Worm (Caenorhabditis elegans) whole organism, L3 larva: ENCODE results near the gene F32D8.8.
A peak's percentile ranks its signal among the peaks of the same experiment; 100 is the strongest.

Source experiments
- R02D3.7 ChIP-seq: fragments of 150-350 bp; optimal IDR thresholded peaks from 2 replicates; lab custom pipeline; 2014; ENCODE audit warnings: missing biosample characterization, missing genetic modification characterization
- ceh-82 ChIP-seq: fragments of 150-350 bp; optimal IDR thresholded peaks from 2 replicates; lab custom pipeline; 2014; ENCODE audit warnings: missing biosample characterization, missing genetic modification characterization
- ceh-9 ChIP-seq: sonication (generic microtip); optimal IDR thresholded peaks from 2 replicates; lab custom pipeline; 2018; ENCODE audit warnings: missing biosample characterization, missing genetic modification characterization
- daf-12 ChIP-seq: fragments of 150-350 bp; optimal IDR thresholded peaks from 2 replicates; lab custom pipeline; 2014; ENCODE audit warnings: missing biosample characterization, missing genetic modification reagents, missing genetic modification characterization
- egl-5 ChIP-seq: fragments of 150-350 bp; optimal IDR thresholded peaks from 2 replicates; lab custom pipeline; 2017; ENCODE audit warnings: missing biosample characterization, missing genetic modification reagents, missing genetic modification characterization, inconsistent platforms
- elt-1 ChIP-seq: fragments of 150-350 bp; optimal IDR thresholded peaks from 2 replicates; lab custom pipeline; 2014; ENCODE audit warnings: missing biosample characterization, missing genetic modification characterization
- elt-2 ChIP-seq: sonication (generic microtip); optimal IDR thresholded peaks from 2 replicates; lab custom pipeline; 2016; ENCODE audit warnings: missing genetic modification reagents, mild to moderate bottlenecking, missing genetic modification characterization, missing compliant biosample characterization
- elt-3 ChIP-seq, 3 experiments: fragments of 150-350 bp in 1 of 3; sonication (generic microtip) in 2 of 3; optimal IDR thresholded peaks; 2 replicates in 2 of 3; 4 replicates in 1 of 3; lab custom pipeline; 2014 to 2017; ENCODE audit warnings: missing biosample characterization in 3 of 3, missing genetic modification characterization in 3 of 3
- eor-1 ChIP-seq, 2 experiments: fragments of 150-350 bp; optimal IDR thresholded peaks; 2 replicates each; lab custom pipeline; 2014 to 2018; ENCODE audit warnings: missing biosample characterization in 2 of 2, missing genetic modification characterization in 2 of 2
- fkh-10 ChIP-seq: sonication (generic microtip); optimal IDR thresholded peaks from 2 replicates; lab custom pipeline; 2017; ENCODE audit warnings: missing biosample characterization, missing genetic modification reagents, missing genetic modification characterization
- fkh-2 ChIP-seq: fragments of 150-350 bp; optimal IDR thresholded peaks from 2 replicates; lab custom pipeline; 2014; ENCODE audit warnings: missing biosample characterization, missing genetic modification reagents, missing genetic modification characterization
- fos-1 ChIP-seq: fragments of 150-350 bp; optimal IDR thresholded peaks from 2 replicates; lab custom pipeline; 2014; ENCODE audit warnings: missing biosample characterization, missing genetic modification characterization
- lin-15B ChIP-seq: fragments of 150-350 bp; optimal IDR thresholded peaks from 2 replicates; lab custom pipeline; 2014; ENCODE audit warnings: missing biosample characterization, missing genetic modification characterization
- lin-39 ChIP-seq: fragments of 150-350 bp; optimal IDR thresholded peaks from 2 replicates; lab custom pipeline; 2018; ENCODE audit warnings: missing biosample characterization, missing genetic modification reagents, missing genetic modification characterization
- lsy-12 ChIP-seq: sonication (generic microtip); optimal IDR thresholded peaks from 2 replicates; lab custom pipeline; 2016; ENCODE audit warnings: mild to moderate bottlenecking, missing genetic modification characterization, missing compliant biosample characterization
- nfya-1 ChIP-seq: sonication (generic microtip); optimal IDR thresholded peaks from 2 replicates; lab custom pipeline; 2017; ENCODE audit warnings: missing genetic modification characterization, mild to moderate bottlenecking, missing compliant biosample characterization, antibody characterized with exemption, moderate library complexity; ENCODE audit not compliant: insufficient read depth
- nhr-11 ChIP-seq: fragments of 150-350 bp; optimal IDR thresholded peaks from 2 replicates; lab custom pipeline; 2014; ENCODE audit warnings: missing biosample characterization, missing genetic modification characterization
- nhr-12 ChIP-seq: fragments of 150-350 bp; optimal IDR thresholded peaks from 2 replicates; lab custom pipeline; 2014; ENCODE audit warnings: missing biosample characterization, missing genetic modification characterization
- nhr-23 ChIP-seq: fragments of 150-350 bp; optimal IDR thresholded peaks from 2 replicates; lab custom pipeline; 2014; ENCODE audit warnings: missing biosample characterization, missing genetic modification reagents, missing genetic modification characterization
- nhr-237 ChIP-seq: fragments of 150-350 bp; optimal IDR thresholded peaks from 2 replicates; lab custom pipeline; 2014; ENCODE audit warnings: missing biosample characterization, missing genetic modification characterization
- nhr-25 ChIP-seq: sonication (generic microtip); optimal IDR thresholded peaks from 2 replicates; lab custom pipeline; 2017; ENCODE audit warnings: missing biosample characterization, missing genetic modification characterization
- nhr-43 ChIP-seq: sonication (generic microtip); optimal IDR thresholded peaks from 2 replicates; lab custom pipeline; 2016; ENCODE audit warnings: mild to moderate bottlenecking, missing genetic modification characterization, missing compliant biosample characterization; ENCODE audit not compliant: poor library complexity, severe bottlenecking
- nhr-67 ChIP-seq: fragments of 150-350 bp; optimal IDR thresholded peaks from 2 replicates; lab custom pipeline; 2014; ENCODE audit warnings: missing biosample characterization, missing genetic modification characterization
- nhr-76 ChIP-seq: fragments of 150-350 bp; sonication (generic microtip); optimal IDR thresholded peaks from 5 replicates; lab custom pipeline; 2014; ENCODE audit warnings: missing biosample characterization, missing genetic modification characterization
- pha-4 ChIP-seq: fragments of 150-350 bp; optimal IDR thresholded peaks from 2 replicates; lab custom pipeline; 2014; ENCODE audit warnings: missing biosample characterization, missing genetic modification reagents, missing genetic modification characterization
- pqm-1 ChIP-seq: fragments of 150-350 bp; optimal IDR thresholded peaks from 2 replicates; lab custom pipeline; 2017; ENCODE audit warnings: missing biosample characterization, missing genetic modification characterization, inconsistent platforms
- skn-1 ChIP-seq: fragments of 150-350 bp; optimal IDR thresholded peaks from 2 replicates; lab custom pipeline; 2014; ENCODE audit warnings: missing biosample characterization, missing genetic modification characterization
- snpc-4 ChIP-seq: fragments of 150-350 bp; optimal IDR thresholded peaks from 2 replicates; lab custom pipeline; 2014; ENCODE audit warnings: missing biosample characterization, missing genetic modification characterization
- tbx-2 ChIP-seq: sonication (generic microtip); optimal IDR thresholded peaks from 2 replicates; lab custom pipeline; 2016; ENCODE audit warnings: mild to moderate bottlenecking, missing genetic modification characterization, missing compliant biosample characterization
- unc-39 ChIP-seq: sonication (generic microtip); optimal IDR thresholded peaks from 4 replicates; lab custom pipeline; 2017; ENCODE audit warnings: missing biosample characterization, missing genetic modification characterization
- zag-1 ChIP-seq: fragments of 150-350 bp; optimal IDR thresholded peaks from 2 replicates; lab custom pipeline; 2014; ENCODE audit warnings: missing biosample characterization, missing genetic modification characterization
- ztf-4 ChIP-seq: fragments of 150-350 bp; optimal IDR thresholded peaks from 2 replicates; lab custom pipeline; 2014; ENCODE audit warnings: missing biosample characterization, missing genetic modification characterization

F32D8.8 gene

DNA sequence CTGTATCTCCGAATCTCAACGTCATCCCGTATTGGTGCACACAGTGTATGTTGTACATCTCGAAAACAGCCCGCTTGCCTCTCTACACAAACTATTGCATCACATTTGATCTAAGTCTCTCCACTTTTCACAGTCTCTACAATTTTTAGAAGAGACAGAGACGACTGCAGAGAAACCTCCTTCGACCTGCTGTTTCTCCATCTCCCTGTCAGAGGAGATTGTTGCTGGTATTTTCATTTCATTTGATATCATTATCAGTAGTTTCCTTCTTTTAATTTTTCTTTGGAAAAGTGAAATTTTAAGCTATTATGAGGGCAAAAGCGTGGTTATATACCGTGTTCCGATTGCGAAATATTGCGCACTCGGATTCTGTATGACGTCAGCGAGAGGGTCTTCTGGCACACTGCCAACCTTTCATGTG lies 38.0 kb upstream of the F32D8.8 start (continued):
- TF ChIP-seq egl-5 (tag; lab: Kevin White, UChicago): no peak
- peak; percentile 60 for TF ChIP-seq nhr-23 (tag; lab: Kevin White, UChicago)
- no peak for TF ChIP-seq ztf-4 (tag; lab: Kevin White, UChicago)
- TF ChIP-seq lin-39 (tag; lab: Kevin White, UChicago): no peak
- TF ChIP-seq snpc-4 (tag; lab: Kevin White, UChicago): peak; percentile 39
- TF ChIP-seq skn-1 (tag; lab: Kevin White, UChicago): peak; percentile 39
- no peak for TF ChIP-seq nhr-11 (tag; lab: Kevin White, UChicago)
- peak; percentile 88 for TF ChIP-seq pqm-1 (tag; lab: Kevin White, UChicago)
- TF ChIP-seq nhr-43 (tag; lab: Kevin White, UChicago): peak; percentile 44
- TF ChIP-seq tbx-2: no peak
- TF ChIP-seq unc-39 (tag; lab: Kevin White, UChicago): no peak
- no peak for TF ChIP-seq daf-12 (tag; lab: Kevin White, UChicago)

DNA sequence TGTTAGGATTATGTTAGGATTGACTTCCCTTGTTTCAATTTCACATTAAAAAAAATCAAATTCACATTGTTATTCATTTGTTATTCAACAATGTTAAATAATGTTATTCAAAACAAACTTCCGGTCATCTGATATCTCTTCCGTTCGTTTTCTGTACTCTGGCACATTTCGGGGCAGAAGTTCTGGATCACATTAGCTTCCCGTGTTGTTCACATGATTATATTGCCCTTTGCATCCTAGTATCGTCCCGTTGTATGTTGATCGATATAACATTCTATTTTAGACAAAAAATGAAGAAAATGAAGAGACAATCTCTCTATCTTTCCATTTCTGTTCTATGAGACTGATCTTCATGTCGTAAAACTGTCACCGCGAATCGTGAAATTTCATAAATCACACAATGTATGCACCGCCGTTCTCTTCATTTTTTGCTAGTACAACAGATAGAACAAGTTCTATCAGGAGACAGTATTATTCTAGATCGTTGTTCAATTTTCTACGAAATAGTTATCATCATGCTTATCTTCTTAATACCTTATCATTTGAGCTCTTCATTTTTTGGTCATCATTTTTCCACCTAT lies 37.5 kb upstream of the F32D8.8 start:
- peak; percentile 36 for TF ChIP-seq nhr-23 (tag; lab: Kevin White, UChicago)
- TF ChIP-seq R02D3.7 (tag; lab: Kevin White, UChicago): no peak
- TF ChIP-seq snpc-4 (tag; lab: Kevin White, UChicago): no peak
- TF ChIP-seq elt-3 (tag; optimal IDR thresholded peaks at IDR 0.05; lab: Kevin White, UChicago): no peak
- TF ChIP-seq nhr-43 (tag; lab: Kevin White, UChicago): peak; percentile 85
- no peak for TF ChIP-seq lsy-12 (tag; lab: Kevin White, UChicago)
- TF ChIP-seq lin-15B (tag; lab: Kevin White, UChicago): no peak
- TF ChIP-seq nhr-25 (tag; lab: Kevin White, UChicago): peak; percentile 8
- no peak for TF ChIP-seq nhr-76
- TF ChIP-seq pha-4 (tag; lab: Kevin White, UChicago): no peak
- no peak for TF ChIP-seq elt-1
- TF ChIP-seq fos-1 (tag; lab: Kevin White, UChicago): peak; percentile 20
- TF ChIP-seq, all 47 proteins: peak for 4

ce11 chrV:10938739-10939138 lies 36.2 kb upstream of the F32D8.8 start, which contains the start of gene F17C11.11:
Gene F17C11.11 (minus strand): TSS chrV:10938817.
- TF ChIP-seq pha-4 (tag; lab: Kevin White, UChicago) (peak; percentile 6), ceh-82 (tag; lab: Kevin White, UChicago) (no peak), nhr-237 (no peak), lsy-12 (tag; lab: Kevin White, UChicago) (no peak), fos-1 (tag; lab: Kevin White, UChicago) (no peak), elt-2 (peak; percentile 77), nfya-1 (tag; lab: Kevin White, UChicago) (no peak), nhr-23 (tag; lab: Kevin White, UChicago) (peak; percentile 4), zag-1 (no peak), pqm-1 (tag; lab: Kevin White, UChicago) (peak; percentile 62), nhr-67 (tag; lab: Kevin White, UChicago) (no peak), nhr-12 (tag; lab: Kevin White, UChicago) (no peak), tbx-2 (no peak), nhr-43 (tag; lab: Kevin White, UChicago) (no peak)

DNA sequence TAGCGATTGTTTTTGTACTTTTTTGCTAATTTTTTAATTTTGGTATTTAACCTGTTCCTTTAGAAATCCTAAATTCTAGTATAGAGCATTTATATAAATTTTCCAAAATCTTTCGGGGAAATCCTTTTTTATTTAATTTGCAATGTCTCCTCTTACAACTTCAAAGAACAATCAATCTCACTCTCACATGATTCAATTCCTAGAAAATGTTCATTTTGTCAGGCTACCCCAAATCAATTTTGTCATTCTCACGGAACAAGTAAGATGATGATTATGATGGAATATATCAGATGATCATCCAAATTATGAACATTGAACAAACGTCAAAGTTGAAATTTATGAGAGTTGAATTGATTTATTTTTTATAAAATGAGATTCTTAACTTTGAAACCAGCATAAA lies 34.7 kb upstream of the F32D8.8 start:
- TF ChIP-seq fkh-10 (peak; percentile 85), fkh-2 (tag; lab: Kevin White, UChicago) (no peak), nhr-23 (tag; lab: Kevin White, UChicago) (peak; percentile 58), nhr-11 (tag; lab: Kevin White, UChicago) (peak; percentile 37), nhr-43 (tag; lab: Kevin White, UChicago) (peak; percentile 42)

- TF ChIP-seq elt-2 (peak; percentile 91), eor-1 (tag; optimal IDR thresholded peaks at IDR 0.05; lab: Kevin White, UChicago) (no peak), nhr-43 (tag; lab: Kevin White, UChicago) (no peak), pqm-1 (tag; lab: Kevin White, UChicago) (peak; percentile 86), ceh-9 (no peak)
These were observed 34.1 kb upstream of the F32D8.8 start, which contains the start of gene F17C11.12 for ce11 chrV:10936681-10937080. Gene F17C11.12 (minus strand): TSS chrV:10936920.
